Worm (Caenorhabditis elegans) whole organism, young adult: Measurements from ENCODE around the gene fubl-2.

ENCODE experiments used
- F39B2.1 ChIP-seq: fragments of 200-800 bp; sonication (Bioruptor generic); IDR thresholded peaks from 2 replicates; pipeline ENCODE4 v1.3.6; 2022; ENCODE audit warnings: missing genetic modification reagents, missing genetic modification characterization, missing compliant biosample characterization
- ceh-79 ChIP-seq: sonication (generic microtip); optimal IDR thresholded peaks from 2 replicates; lab custom pipeline; 2017; ENCODE audit warnings: mild to moderate bottlenecking, missing genetic modification characterization, missing compliant biosample characterization
- dpl-1 ChIP-seq: fragments of 150-350 bp; optimal IDR thresholded peaks from 2 replicates; lab custom pipeline; 2014; ENCODE audit warnings: missing biosample characterization, missing genetic modification reagents, missing genetic modification characterization
- pbrm-1 ChIP-seq: fragments of 200-800 bp; sonication (Bioruptor generic); IDR thresholded peaks from 2 replicates; pipeline ENCODE4 v1.3.6; 2022; ENCODE audit warnings: missing genetic modification reagents, missing genetic modification characterization, missing compliant biosample characterization

- TF ChIP-seq dpl-1, result no peak
- no peak for TF ChIP-seq pbrm-1 (GFP tag; lab: Robert Waterston, UW)
- no peak for TF ChIP-seq ceh-79 (tag; lab: Kevin White, UChicago)
- TF ChIP-seq F39B2.1 (GFP tag; lab: Robert Waterston, UW), result no peak
These were observed 8.8 kb downstream of the fubl-2 start, which contains the start of gene ZK418.6 for ce11 chrIII:7078737-7079136.
